Worm (Caenorhabditis elegans) whole organism, midembryonic: Measurements from ENCODE around the gene K08H2.10.

Source experiments
- T22C8.4 ChIP-seq: fragments of 200-800 bp; sonication (Bioruptor generic); IDR thresholded peaks from 2 replicates; pipeline ENCODE4 v1.3.6; 2022; ENCODE audit warnings: missing genetic modification characterization, missing compliant biosample characterization
- med-1 ChIP-seq: sonication (generic microtip); optimal IDR thresholded peaks from 2 replicates; lab custom pipeline; 2017; ENCODE audit warnings: missing genetic modification characterization, mild to moderate bottlenecking, missing compliant biosample characterization, antibody characterized with exemption, missing genetic modification reagents; ENCODE audit not compliant: insufficient read depth
- ztf-23 ChIP-seq: fragments of 200-800 bp; sonication (Bioruptor generic); IDR thresholded peaks from 2 replicates; pipeline ENCODE4 v1.3.6; 2022; ENCODE audit warnings: missing genetic modification reagents, missing genetic modification characterization, missing compliant biosample characterization

DNA sequence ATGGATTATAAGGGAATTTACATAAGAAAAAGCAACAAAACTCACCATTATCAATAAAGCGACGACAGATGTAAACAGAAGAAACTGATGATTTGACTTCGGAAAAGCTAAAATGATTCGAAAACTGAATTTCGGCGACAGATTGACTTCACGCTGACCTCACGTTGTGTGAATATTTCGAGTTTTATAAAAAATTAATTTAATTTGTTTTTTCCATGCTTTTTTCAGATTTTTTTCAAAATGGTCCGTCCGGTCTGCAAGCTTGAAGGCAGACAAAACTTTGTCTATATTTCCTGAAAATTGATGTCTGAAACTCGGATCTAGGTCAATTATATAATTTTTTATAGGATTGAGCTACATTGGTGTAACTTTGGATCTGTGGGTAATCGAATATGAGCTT lies 15.4 kb upstream of the K08H2.10 start, which contains the start of gene K08H2.5:
- no peak for TF ChIP-seq T22C8.4 (GFP tag; lab: Robert Waterston, UW)
- no peak for TF ChIP-seq med-1 (GFP tag; lab: Kevin White, UChicago)
- no peak for TF ChIP-seq ztf-23 (GFP tag; lab: Robert Waterston, UW)
